Fruit fly (Drosophila melanogaster) whole organism, adult: ENCODE results near the gene CG1983.

Source experiments
- CG33017 ChIP-seq: fragments of 200-800 bp; sonication (Bioruptor generic); optimal IDR thresholded peaks from 2 replicates; lab custom pipeline; 2018; ENCODE audit warnings: missing biosample characterization, mild to moderate bottlenecking, missing genetic modification characterization, moderate library complexity
- pad ChIP-seq: fragments of 200-800 bp; sonication (Bioruptor generic); optimal IDR thresholded peaks from 3 replicates; lab custom pipeline; 2017; ENCODE audit warnings: missing biosample characterization, missing genetic modification characterization, mild to moderate bottlenecking, moderate library complexity, missing genetic modification reagents

DNA sequence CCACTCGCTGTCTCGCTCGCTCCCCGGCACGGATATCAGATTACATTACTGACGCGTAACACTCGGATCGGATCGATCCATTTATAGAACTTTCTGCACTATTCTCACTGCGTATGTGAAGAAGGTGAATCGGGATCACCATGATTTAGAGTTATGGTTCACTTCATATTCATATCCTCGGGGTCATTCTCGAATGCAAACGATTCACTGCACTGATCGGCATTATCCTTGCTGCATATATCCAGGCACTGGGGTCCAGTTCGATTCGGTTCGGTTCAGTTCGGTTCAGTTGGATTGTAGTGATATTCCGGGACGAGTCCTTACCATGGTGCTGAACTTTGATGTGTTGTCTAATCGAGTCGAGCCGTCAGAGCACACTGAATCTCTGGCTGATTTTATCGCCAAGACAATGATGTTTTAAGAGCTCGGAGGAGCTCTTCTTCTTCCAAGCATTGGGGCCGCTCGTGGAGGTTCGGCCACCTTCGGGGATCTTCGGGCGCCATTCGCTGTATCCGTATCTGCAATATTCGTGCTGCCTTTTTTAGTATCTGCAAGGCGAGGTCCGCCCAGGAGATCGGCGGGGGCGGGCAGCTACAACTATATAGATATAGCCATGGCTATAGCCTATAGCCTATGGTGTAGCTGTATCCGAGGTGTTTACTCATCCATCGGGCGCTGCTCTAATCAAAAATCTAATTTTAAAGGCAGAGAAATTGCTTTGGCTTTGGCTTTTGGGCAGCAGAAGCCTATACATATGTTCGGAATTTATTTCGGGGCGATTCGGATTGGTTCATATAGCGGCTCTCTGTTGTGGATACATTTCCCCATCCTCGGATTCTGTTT is 3.1 kb downstream of the CG1983 start, which contains the start of gene Mlc2:
- TF ChIP-seq pad (GFP tag; lab: Kevin White, UChicago) (peak; percentile 42), CG33017 (tag; lab: Kevin White, UChicago) (no peak)
